Fruit fly (Drosophila melanogaster) whole organism, wandering third instar larva: Measurements from ENCODE around the gene Uqcc1.
A peak's percentile ranks its signal among the peaks of the same experiment; 100 is the strongest.

ENCODE experiments used
- Dfd ChIP-seq: fragments of >200 bp; optimal IDR thresholded peaks from 2 replicates; lab custom pipeline; 2017; ENCODE audit warnings: missing biosample characterization, missing genetic modification characterization
- Dif ChIP-seq: fragments of 200-275, 200-300 bp; sonication (Bioruptor generic); optimal IDR thresholded peaks from 2 replicates; lab custom pipeline; 2018; ENCODE audit warnings: missing biosample characterization, missing genetic modification characterization; ENCODE audit not compliant: partially characterized antibody
- HLH106 ChIP-seq: fragments of 200-800 bp; optimal IDR thresholded peaks from 3 replicates; lab custom pipeline; 2019; ENCODE audit warnings: missing biosample characterization, mild to moderate bottlenecking, missing genetic modification characterization, moderate library complexity
- Hnf4 ChIP-seq: fragments of 200-800 bp; sonication (Bioruptor generic); optimal IDR thresholded peaks from 2 replicates; lab custom pipeline; 2016; ENCODE audit warnings: missing biosample characterization, mild to moderate bottlenecking, missing genetic modification characterization
- Mio ChIP-seq: sonication (Bioruptor generic); optimal IDR thresholded peaks from 2 replicates; lab custom pipeline; 2016; ENCODE audit warnings: missing biosample characterization, missing genetic modification characterization
- br ChIP-seq: fragments of 200-800 bp; sonication (Bioruptor generic); optimal IDR thresholded peaks from 2 replicates; lab custom pipeline; 2016; ENCODE audit warnings: missing biosample characterization, missing genetic modification characterization
- dmrt93B ChIP-seq: fragments of 200-800 bp; sonication (Bioruptor generic); optimal IDR thresholded peaks from 2 replicates; lab custom pipeline; 2018; ENCODE audit warnings: missing biosample characterization, mild to moderate bottlenecking, missing genetic modification characterization
- dsf ChIP-seq: sonication (Bioruptor generic); optimal IDR thresholded peaks from 2 replicates; lab custom pipeline; 2016; ENCODE audit warnings: missing biosample characterization, missing genetic modification characterization, borderline replicate concordance
- ey ChIP-seq: fragments of 200-800 bp; sonication (Bioruptor generic); optimal IDR thresholded peaks from 2 replicates; lab custom pipeline; 2016; ENCODE audit warnings: missing biosample characterization, missing genetic modification characterization
- fru ChIP-seq: fragments of 200-800 bp; sonication (Bioruptor generic); optimal IDR thresholded peaks from 3 replicates; lab custom pipeline; 2016; ENCODE audit warnings: missing biosample characterization, mild to moderate bottlenecking, missing genetic modification characterization
- psq ChIP-seq: fragments of 200-800 bp; sonication (Bioruptor generic); optimal IDR thresholded peaks from 3 replicates; lab custom pipeline; 2017; ENCODE audit warnings: missing biosample characterization, mild to moderate bottlenecking, missing genetic modification characterization, moderate library complexity
- usp ChIP-seq: fragments of >200 bp; optimal IDR thresholded peaks from 2 replicates; lab custom pipeline; 2017; ENCODE audit warnings: missing biosample characterization, missing genetic modification characterization

dm6 chr3L:6979387-6980249, 21.7 kb upstream of the Uqcc1 start, which contains the start of gene Galphai:
- TF ChIP-seq br (no peak), HLH106 (peak; percentile 21), psq (GFP tag; lab: Kevin White, UChicago) (no peak), Dfd (no peak), Hnf4 (peak; percentile 22), dsf (no peak), ey (GFP tag; lab: Kevin White, UChicago) (no peak), fru (GFP tag; lab: Kevin White, UChicago) (peak; percentile 18), dmrt93B (GFP tag; lab: Kevin White, UChicago) (no peak), usp (GFP tag; lab: Kevin White, UChicago) (no peak), Dif (GFP tag; lab: Kevin White, UChicago) (no peak), Mio (GFP tag; lab: Kevin White, UChicago) (no peak)
